Fruit fly (Drosophila melanogaster): ENCODE results near the gene CG9921.

CG9921 gene

DNA sequence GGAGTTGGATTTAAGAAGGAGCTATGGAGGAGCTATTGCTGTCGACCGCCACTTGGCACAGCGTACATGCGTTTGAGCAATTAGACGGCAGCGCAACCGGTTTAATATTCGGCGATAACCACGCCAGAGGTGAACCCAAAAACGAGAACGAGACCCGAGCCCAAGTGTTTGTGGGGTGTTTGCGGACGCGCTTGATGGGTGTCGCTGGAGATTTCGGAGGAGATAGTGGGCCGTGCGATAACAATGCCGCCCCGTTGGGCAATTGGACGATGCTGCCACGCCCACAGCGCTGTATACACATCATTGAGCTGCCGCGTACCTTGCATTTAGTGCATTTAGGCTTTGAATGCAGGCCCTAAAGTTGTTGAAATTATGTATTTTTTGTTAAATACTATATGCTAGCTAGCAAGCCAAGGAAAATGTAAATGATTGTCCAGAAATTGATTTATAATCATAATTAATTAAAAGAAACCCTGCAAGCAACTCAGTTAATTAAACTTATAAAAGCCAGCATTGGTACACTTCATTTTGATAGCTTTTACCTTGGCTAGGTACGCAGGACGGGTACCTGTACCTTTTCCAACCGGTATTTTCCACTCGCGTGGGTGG is 25.0 kb downstream of the CG9921 start, which contains the start of gene Had1 (continued):
- no peak for TF ChIP-seq Lhr (GFP tag; optimal IDR thresholded peaks at IDR 0.05)

DNA sequence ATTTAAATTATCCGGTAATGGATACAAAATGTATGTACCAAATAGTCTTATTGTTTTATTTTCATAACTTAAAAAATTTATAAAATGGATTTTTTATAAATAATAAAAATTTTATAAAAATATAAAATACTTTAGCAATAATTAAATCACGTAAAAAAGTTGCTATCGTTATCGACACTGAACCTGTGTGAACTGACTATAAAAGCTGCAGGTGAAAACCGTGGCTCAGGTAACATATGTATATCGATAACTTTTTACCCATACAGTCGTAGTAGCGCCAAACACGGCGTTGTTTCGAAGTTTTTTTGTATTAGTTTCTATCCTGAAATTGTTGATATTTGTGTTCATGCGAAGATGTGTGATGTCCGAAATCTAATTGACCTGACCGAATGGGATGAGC is 29.8 kb downstream of the CG9921 start, which contains the start of gene CG3679:
Gene CG3679, plus strand, starts transcription at position 235 of the 400 bp plus-strand sequence.
- TF ChIP-seq CG10565 (GFP tag; optimal IDR thresholded peaks at IDR 0.05) (no peak), gfzf (GFP tag; optimal IDR thresholded peaks at IDR 0.05) (no peak), chinmo (GFP tag; IDR thresholded peaks at IDR 0.05; ENCODE audit: partially characterized antibody) (0 out of 4 replicates have a peak, but pooled peaks have one; percentile 39), CG30020 (tag; optimal IDR thresholded peaks at IDR 0.05) (peak; percentile 93), Ada2b (GFP tag; IDR thresholded peaks at IDR 0.05) (no peak), tll (GFP tag; optimal IDR thresholded peaks at IDR 0.05) (no peak), ash1 (GFP tag; optimal IDR thresholded peaks at IDR 0.05) (no peak), CG13424 (tag; optimal IDR thresholded peaks at IDR 0.05) (no peak), twi (tag; optimal IDR thresholded peaks at IDR 0.05) (no peak), row (GFP tag; IDR thresholded peaks at IDR 0.05) (peak; percentile 60), CG12744 (GFP tag; optimal IDR thresholded peaks at IDR 0.05) (no peak), jumu (GFP tag; optimal IDR thresholded peaks at IDR 0.05) (no peak), Med (GFP tag) (no peak), CG12659 (GFP tag; optimal IDR thresholded peaks at IDR 0.05) (peak; percentile 9), ewg (GFP tag; optimal IDR thresholded peaks at IDR 0.05) (no peak), CG3726 (GFP tag; IDR thresholded peaks at IDR 0.05) (no peak), danr (GFP tag; IDR thresholded peaks at IDR 0.05) (no peak), CG13287 (GFP tag; IDR thresholded peaks at IDR 0.05; ENCODE audit: partially characterized antibody) (peak; percentile 74), CG10431 (GFP tag; optimal IDR thresholded peaks at IDR 0.05) (no peak), CG11723 (GFP tag; optimal IDR thresholded peaks at IDR 0.05) (no peak), Sry-δ (GFP tag; optimal IDR thresholded peaks at IDR 0.05) (peak; percentile 25), crp (GFP tag; optimal IDR thresholded peaks at IDR 0.05) (no peak), CG17612 (GFP tag; IDR thresholded peaks at IDR 0.05) (no peak), BtbVII (GFP tag; optimal IDR thresholded peaks at IDR 0.05) (no peak), HmgZ (tag; optimal IDR thresholded peaks at IDR 0.05) (no peak), peb (GFP tag; IDR thresholded peaks at IDR 0.05) (no peak), Scr (GFP tag; IDR thresholded peaks at IDR 0.05; ENCODE audit: partially characterized antibody) (peak; percentile 66), CG7745 (tag; optimal IDR thresholded peaks at IDR 0.05) (no peak), pfk (GFP tag; optimal IDR thresholded peaks at IDR 0.05) (peak; percentile 21), gt (GFP tag; IDR thresholded peaks at IDR 0.05) (no peak), CG2712 (tag; optimal IDR thresholded peaks at IDR 0.05) (peak; percentile 58), CG10267 (tag; optimal IDR thresholded peaks at IDR 0.05) (peak; percentile 29), trem (tag; optimal IDR thresholded peaks at IDR 0.05) (peak; percentile 31), CG8281 (tag; optimal IDR thresholded peaks at IDR 0.05) (no peak), Asciz (GFP tag; optimal IDR thresholded peaks at IDR 0.05) (no peak), grn (GFP tag; optimal IDR thresholded peaks at IDR 0.05) (no peak), vnd (GFP tag; IDR thresholded peaks at IDR 0.05; ENCODE audit: partially characterized antibody) (peak; percentile 20; the same call in 2 of the 3 replicates), abd-A (tag; optimal IDR thresholded peaks at IDR 0.05) (no peak), sisA (GFP tag; IDR thresholded peaks at IDR 0.05) (no peak), Opbp (GFP tag; IDR thresholded peaks at IDR 0.05; ENCODE audit: partially characterized antibody) (peak; percentile 63; the same call in 2 of the 3 replicates), esg (GFP tag; conservative IDR thresholded peaks at IDR 0.05) (no peak), bbx (GFP tag; IDR thresholded peaks at IDR 0.05; ENCODE audit: partially characterized antibody) (peak; percentile 76), Dll (GFP tag; IDR thresholded peaks at IDR 0.05; ENCODE audit: partially characterized antibody) (peak; percentile 68), sens (GFP tag) (no peak), tup (GFP tag; optimal IDR thresholded peaks at IDR 0.05) (no peak), Dref (GFP tag; IDR thresholded peaks at IDR 0.05) (peak; percentile 84)
